Worm (Caenorhabditis elegans): ENCODE measurements around the gene F53C3.7.

ce11 chrII:3864652-3865051 is 30.2 kb upstream of the F53C3.7 start, which contains the start of gene nhr-261:
- TF ChIP-seq flt-1 (GFP tag; IDR thresholded peaks at IDR 0.05) (no peak), klf-2 (GFP tag; conservative IDR thresholded peaks at IDR 0.05) (no peak), ztf-29 (GFP tag; IDR thresholded peaks at IDR 0.05) (no peak), ref-1 (GFP tag; conservative IDR thresholded peaks at IDR 0.05) (no peak), T22C8.4 (GFP tag; IDR thresholded peaks at IDR 0.05) (no peak), ztf-23 (GFP tag; IDR thresholded peaks at IDR 0.05) (no peak), tab-1 (GFP tag; IDR thresholded peaks at IDR 0.05) (no peak), cog-1 (tag; optimal IDR thresholded peaks at IDR 0.05) (no peak), med-1 (GFP tag; optimal IDR thresholded peaks at IDR 0.05; ENCODE audit: insufficient read depth) (no peak)
